Fruit fly (Drosophila melanogaster): ENCODE results near the gene CG10694.

The CG10694 gene

DNA sequence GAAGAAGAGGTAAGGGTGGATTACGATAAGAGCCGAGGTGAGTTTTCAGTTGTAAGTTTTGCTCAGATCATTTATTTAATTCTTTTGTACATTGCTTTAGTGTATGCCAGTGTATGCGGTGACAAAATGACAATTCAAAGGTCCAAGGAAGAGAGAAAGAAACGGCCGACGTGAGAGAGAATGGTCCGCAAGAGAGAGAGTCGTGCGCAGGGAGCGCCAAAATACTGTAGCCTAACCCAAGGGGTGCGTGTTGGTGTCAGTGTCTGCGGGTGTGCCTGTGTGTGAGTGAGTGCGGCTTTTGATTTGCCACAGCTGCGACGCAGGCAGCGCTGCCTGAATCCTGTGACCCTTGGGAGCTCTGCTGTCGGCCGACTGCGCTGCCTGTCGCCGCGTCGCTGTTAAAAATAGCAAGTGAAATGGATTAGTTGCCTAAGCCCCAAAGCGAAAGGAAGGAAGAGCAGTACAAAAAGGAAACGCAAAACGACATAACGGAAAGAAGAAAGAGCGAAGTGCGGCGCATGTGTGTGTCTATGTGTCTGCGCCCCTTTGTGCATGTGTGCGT, 14.5 kb upstream of the CG10694 start:
- TF ChIP-seq CG3919 (GFP tag; optimal IDR thresholded peaks at IDR 0.05) (no peak), acj6 (GFP tag; optimal IDR thresholded peaks at IDR 0.05) (no peak), ss (GFP tag; optimal IDR thresholded peaks at IDR 0.05) (peak in 1 of 2 experiments; percentile 18), Hr39 (GFP tag; optimal IDR thresholded peaks at IDR 0.05) (no peak), Hr38 (GFP tag; optimal IDR thresholded peaks at IDR 0.05) (no peak), pdm3 (GFP tag; optimal IDR thresholded peaks at IDR 0.05) (no peak), cyc (GFP tag; optimal IDR thresholded peaks at IDR 0.05) (no peak), Ets21C (GFP tag; optimal IDR thresholded peaks at IDR 0.05) (no peak), CG3032 (tag; optimal IDR thresholded peaks at IDR 0.05) (no peak), CG4318 (GFP tag; optimal IDR thresholded peaks at IDR 0.05) (no peak), net (GFP tag; optimal IDR thresholded peaks at IDR 0.05) (no peak), spab (GFP tag; optimal IDR thresholded peaks at IDR 0.05) (no peak), esn (GFP tag; optimal IDR thresholded peaks at IDR 0.05) (no peak), fd59A (GFP tag; optimal IDR thresholded peaks at IDR 0.05) (no peak), CG6808 (GFP tag; optimal IDR thresholded peaks at IDR 0.05) (peak; percentile 18)

DNA sequence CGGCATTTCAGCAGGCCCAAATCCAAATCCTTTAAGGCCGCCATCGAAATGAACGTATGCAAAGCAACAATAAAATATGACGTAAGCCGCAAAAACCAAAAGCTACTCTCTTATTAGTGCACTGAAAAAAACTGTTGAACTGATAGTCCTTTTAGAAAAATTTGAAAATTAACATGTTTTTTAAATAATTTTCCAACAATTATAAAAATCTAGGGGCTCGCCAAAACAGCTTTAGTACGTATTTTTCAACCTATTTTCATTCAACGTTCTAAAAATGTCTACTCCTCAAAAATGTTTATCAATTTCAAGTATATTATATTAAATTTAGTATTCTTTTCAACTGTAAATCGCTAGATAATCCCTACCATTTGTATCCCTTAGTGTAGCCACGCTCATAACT, 13.8 kb upstream of the CG10694 start:
- TF ChIP-seq Hr4 (GFP tag; optimal IDR thresholded peaks at IDR 0.05) = peak; percentile 2
- TF ChIP-seq lz (GFP tag; optimal IDR thresholded peaks at IDR 0.05) = no peak
- TF ChIP-seq Eip78C (GFP tag) = peak; percentile 53
- no peak for TF ChIP-seq CG11902 (GFP tag; optimal IDR thresholded peaks at IDR 0.05)

DNA sequence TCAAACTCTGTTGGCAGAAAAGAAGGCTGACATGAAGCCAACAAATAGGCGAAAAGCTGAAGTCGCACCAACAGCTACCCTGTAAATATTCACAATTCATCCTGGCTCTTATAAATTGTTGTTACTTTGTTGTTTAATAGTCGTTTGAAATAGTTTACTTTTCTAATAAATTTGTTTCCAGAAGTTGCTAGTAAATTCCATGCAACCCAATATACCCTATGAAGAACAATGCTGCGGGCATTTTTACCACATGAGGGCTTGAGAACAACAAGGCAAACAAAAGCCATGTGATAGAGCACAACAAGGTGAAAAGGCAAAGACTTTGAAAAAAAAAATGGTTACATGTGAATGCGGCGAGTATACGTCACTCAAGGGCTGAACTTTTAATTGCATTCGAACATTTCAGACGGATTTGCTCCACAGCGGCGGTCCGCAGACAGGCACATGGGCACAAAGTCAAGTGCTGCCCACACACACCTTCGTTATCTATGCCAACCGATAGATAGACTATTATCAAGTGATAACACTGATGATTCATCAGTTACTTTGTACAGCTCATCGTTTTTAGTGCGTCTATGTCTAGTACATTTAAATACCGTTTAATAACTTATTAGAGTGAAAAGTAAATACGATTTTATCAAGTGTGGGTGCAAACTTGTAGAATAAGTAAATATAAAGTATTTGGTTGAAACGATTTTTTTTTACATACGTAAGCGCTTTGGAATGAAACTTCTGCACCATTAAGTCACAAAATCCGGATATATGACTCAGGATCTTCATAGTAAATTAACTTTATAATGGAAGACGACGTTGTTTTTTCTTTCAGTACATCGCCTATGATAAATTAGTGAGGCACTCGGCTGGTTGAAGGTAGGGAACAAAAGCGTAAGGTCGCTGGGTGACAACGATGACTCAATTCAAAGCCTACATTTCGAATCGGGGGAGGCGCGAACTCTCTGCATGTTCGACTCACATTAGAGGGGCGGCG, 7.9 kb upstream of the CG10694 start:
- TF ChIP-seq CG6854 (GFP tag; optimal IDR thresholded peaks at IDR 0.05) (no peak), CG34406 (GFP tag; optimal IDR thresholded peaks at IDR 0.05) (peak; percentile 53), topi (GFP tag; optimal IDR thresholded peaks at IDR 0.05) (peak; percentile 80), Eip93F (GFP tag; optimal IDR thresholded peaks at IDR 0.05) (no peak), salr (GFP tag; optimal IDR thresholded peaks at IDR 0.05) (peak; percentile 33 to 66), Blimp-1 (GFP tag; optimal IDR thresholded peaks at IDR 0.05) (peak; percentile 4), Met (GFP tag; optimal IDR thresholded peaks at IDR 0.05) (peak; percentile 74), ss (GFP tag; optimal IDR thresholded peaks at IDR 0.05) (peak in 1 of 2 experiments; percentile 21), CG10669 (GFP tag; optimal IDR thresholded peaks at IDR 0.05) (peak; percentile 48), CG11294 (GFP tag; IDR thresholded peaks at IDR 0.05) (peak; percentile 57; the same call in 1 of the 2 replicates), Sox102F (GFP tag; optimal IDR thresholded peaks at IDR 0.05) (peak; percentile 58), CG9139 (GFP tag; optimal IDR thresholded peaks at IDR 0.05) (no peak), CG3032 (tag; optimal IDR thresholded peaks at IDR 0.05) (peak; percentile 45), CG6808 (GFP tag; optimal IDR thresholded peaks at IDR 0.05) (peak; percentile 18), CG15336 (GFP tag; IDR thresholded peaks at IDR 0.05) (peak; percentile 76), CG6792 (GFP tag; optimal IDR thresholded peaks at IDR 0.05) (peak; percentile 41), net (GFP tag; optimal IDR thresholded peaks at IDR 0.05) (peak; percentile 68), Smox (GFP tag; optimal IDR thresholded peaks at IDR 0.05) (no peak), CG3919 (GFP tag; optimal IDR thresholded peaks at IDR 0.05) (peak; percentile 72), Lpt (GFP tag; optimal IDR thresholded peaks at IDR 0.05) (peak; percentile 67), Ets21C (GFP tag; optimal IDR thresholded peaks at IDR 0.05) (peak; percentile 60), CG8632 (GFP tag; optimal IDR thresholded peaks at IDR 0.05) (peak; percentile 39), acj6 (GFP tag; optimal IDR thresholded peaks at IDR 0.05) (peak; percentile 75), Sox14 (GFP tag; optimal IDR thresholded peaks at IDR 0.05) (peak; percentile 89), cyc (GFP tag; optimal IDR thresholded peaks at IDR 0.05) (peak; percentile 75), Hr4 (GFP tag; optimal IDR thresholded peaks at IDR 0.05) (peak; percentile 68), eg (GFP tag; IDR thresholded peaks at IDR 0.05) (peak; percentile 72), CG31627 (GFP tag; optimal IDR thresholded peaks at IDR 0.05) (peak; percentile 84), CG16779 (tag; optimal IDR thresholded peaks at IDR 0.05) (no peak), CG1621 (tag; optimal IDR thresholded peaks at IDR 0.05) (no peak), CG4318 (GFP tag; optimal IDR thresholded peaks at IDR 0.05) (peak; percentile 36), Eip75B (GFP tag; optimal IDR thresholded peaks at IDR 0.05) (peak; percentile 52), Hr38 (GFP tag; optimal IDR thresholded peaks at IDR 0.05) (no peak), fd59A (GFP tag; optimal IDR thresholded peaks at IDR 0.05) (peak; percentile 17), esn (GFP tag; optimal IDR thresholded peaks at IDR 0.05) (peak; percentile 76), lz (GFP tag; optimal IDR thresholded peaks at IDR 0.05) (peak; percentile 67), fkh (GFP tag; optimal IDR thresholded peaks at IDR 0.05) (peak; percentile 17)
